Fruit fly (Drosophila melanogaster) whole organism, adult: ENCODE measurements around the gene Gr93a.

Experiments
- CG11617 ChIP-seq: fragments of 200-800 bp; sonication (Bioruptor generic); optimal IDR thresholded peaks from 2 replicates; lab custom pipeline; 2017; ENCODE audit warnings: mild to moderate bottlenecking, missing biosample characterization, missing genetic modification reagents, missing genetic modification characterization
- CG12768 ChIP-seq: fragments of 200-800 bp; sonication (Bioruptor generic); optimal IDR thresholded peaks from 2 replicates; lab custom pipeline; 2017; ENCODE audit warnings: missing biosample characterization, missing genetic modification characterization, mild to moderate bottlenecking, moderate library complexity, missing genetic modification reagents
- CG14711 ChIP-seq: fragments of 200-800 bp; sonication (Bioruptor generic); optimal IDR thresholded peaks from 2 replicates; lab custom pipeline; 2018; ENCODE audit warnings: missing biosample characterization, mild to moderate bottlenecking, missing genetic modification characterization, moderate library complexity
- CG33017 ChIP-seq: fragments of 200-800 bp; sonication (Bioruptor generic); optimal IDR thresholded peaks from 2 replicates; lab custom pipeline; 2018; ENCODE audit warnings: missing biosample characterization, mild to moderate bottlenecking, missing genetic modification characterization, moderate library complexity
- CG5204 ChIP-seq: fragments of 200-800 bp; sonication (Bioruptor generic); optimal IDR thresholded peaks from 2 replicates; lab custom pipeline; 2016; ENCODE audit warnings: missing biosample characterization, missing genetic modification characterization
- CG7101 ChIP-seq: fragments of 200-800 bp; sonication (Bioruptor generic); optimal IDR thresholded peaks from 2 replicates; lab custom pipeline; 2018; ENCODE audit warnings: missing biosample characterization, mild to moderate bottlenecking, missing genetic modification characterization, moderate library complexity
- Clk ChIP-seq: fragments of 200-800 bp; sonication (Bioruptor generic); optimal IDR thresholded peaks from 2 replicates; lab custom pipeline; 2017; ENCODE audit warnings: missing biosample characterization, missing genetic modification characterization
- Hr96 ChIP-seq: fragments of 200-800 bp; sonication (Bioruptor generic); optimal IDR thresholded peaks from 2 replicates; lab custom pipeline; 2016; ENCODE audit warnings: missing biosample characterization, missing genetic modification characterization
- Mnt ChIP-seq: fragments of 200-800 bp; sonication (Bioruptor generic); optimal IDR thresholded peaks from 2 replicates; lab custom pipeline; 2016; ENCODE audit warnings: missing biosample characterization, mild to moderate bottlenecking, missing genetic modification characterization
- ovo ChIP-seq: fragments of 200-800 bp; sonication (Bioruptor generic); optimal IDR thresholded peaks from 2 replicates; lab custom pipeline; 2016; ENCODE audit warnings: missing biosample characterization, missing genetic modification characterization
- tj ChIP-seq: fragments of 200-800 bp; sonication (Bioruptor generic); optimal IDR thresholded peaks from 3 replicates; lab custom pipeline; 2017; ENCODE audit warnings: missing biosample characterization, mild to moderate bottlenecking, missing genetic modification characterization, moderate library complexity
- toe ChIP-seq: fragments of 200-800 bp; sonication (Bioruptor generic); optimal IDR thresholded peaks from 2 replicates; lab custom pipeline; 2016; ENCODE audit warnings: missing biosample characterization, missing genetic modification characterization

- TF ChIP-seq tj (GFP tag; lab: Kevin White, UChicago) (no peak), Mnt (GFP tag; lab: Kevin White, UChicago) (no peak), CG7101 (no peak), CG12768 (GFP tag; lab: Kevin White, UChicago) (no peak), ovo (GFP tag; lab: Kevin White, UChicago) (no peak), Hr96 (no peak), CG14711 (tag; lab: Kevin White, UChicago) (no peak), CG5204 (GFP tag; lab: Kevin White, UChicago) (no peak), CG11617 (GFP tag; lab: Kevin White, UChicago) (no peak), Clk (GFP tag; lab: Kevin White, UChicago) (no peak), toe (GFP tag; lab: Kevin White, UChicago) (no peak), CG33017 (tag; lab: Kevin White, UChicago) (no peak)
These were observed 31.6 kb downstream of the Gr93a start for dm6 chr3R:21863817-21864384.
